Worm (Caenorhabditis elegans): ENCODE data around the gene aat-8.

The aat-8 gene

ce11 chrIV:3873706-3874105 lies 8.9 kb upstream of the aat-8 start, which contains the start of gene F37C4.5:
F37C4.5 (minus strand) TSS chrIV:3873806.
- TF ChIP-seq ceh-13 (GFP tag; optimal IDR thresholded peaks at IDR 0.05), result no peak
- no peak for TF ChIP-seq B0310.2 (tag; optimal IDR thresholded peaks at IDR 0.05)
- no peak for TF ChIP-seq hmg-4 (GFP tag; optimal IDR thresholded peaks at IDR 0.05)
- no peak for TF ChIP-seq aly-1 (tag; optimal IDR thresholded peaks at IDR 0.05)
- TF ChIP-seq hnd-1 (tag; optimal IDR thresholded peaks at IDR 0.05), result no peak
- no peak for TF ChIP-seq pes-1 (GFP tag; IDR thresholded peaks at IDR 0.05)
- no peak for TF ChIP-seq F13C5.2 (tag; optimal IDR thresholded peaks at IDR 0.05)
- TF ChIP-seq hmbx-1 (tag; optimal IDR thresholded peaks at IDR 0.05), result no peak
- TF ChIP-seq tra-4 (tag; optimal IDR thresholded peaks at IDR 0.05), result no peak
- no peak for TF ChIP-seq ceh-36 (tag; optimal IDR thresholded peaks at IDR 0.05)
- no peak for TF ChIP-seq tbx-37 (GFP tag; conservative IDR thresholded peaks at IDR 0.05)
- TF ChIP-seq flt-1 (GFP tag; IDR thresholded peaks at IDR 0.05), result no peak
- no peak for TF ChIP-seq ets-7 (tag; optimal IDR thresholded peaks at IDR 0.05)
- no peak for TF ChIP-seq ama-1 (optimal IDR thresholded peaks at IDR 0.05)
- no peak for TF ChIP-seq scrt-1 (GFP tag; IDR thresholded peaks at IDR 0.05)
- no peak for TF ChIP-seq sea-1 (GFP tag; conservative IDR thresholded peaks at IDR 0.05)
- no peak for TF ChIP-seq tbx-11 (GFP tag; IDR thresholded peaks at IDR 0.05)

DNA sequence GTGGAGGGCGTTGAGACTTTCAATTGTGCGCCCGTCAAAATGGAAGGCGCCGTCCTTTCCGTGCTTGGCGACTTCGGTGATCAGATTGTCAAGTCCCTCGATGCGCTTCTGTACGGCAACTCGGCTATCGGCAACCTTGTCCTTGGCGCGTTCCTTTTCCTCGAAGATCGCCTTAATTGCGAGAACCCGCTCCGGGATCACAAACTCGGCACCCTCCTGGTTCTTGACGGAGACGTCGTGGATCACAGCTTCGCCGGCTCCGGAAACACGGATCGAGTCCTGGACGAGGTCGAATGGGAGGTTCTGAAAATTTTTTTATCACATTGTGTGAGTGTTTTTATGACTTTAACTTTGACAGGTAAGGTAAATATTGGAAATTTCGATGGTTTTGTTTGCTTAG lies 8.4 kb upstream of the aat-8 start:
- TF ChIP-seq B0310.2 (tag; optimal IDR thresholded peaks at IDR 0.05) (no peak), hmbx-1 (tag; optimal IDR thresholded peaks at IDR 0.05) (no peak), ceh-36 (tag; optimal IDR thresholded peaks at IDR 0.05) (no peak), sea-1 (GFP tag; conservative IDR thresholded peaks at IDR 0.05) (no peak), ama-1 (optimal IDR thresholded peaks at IDR 0.05) (no peak), flt-1 (GFP tag; IDR thresholded peaks at IDR 0.05) (no peak), pes-1 (GFP tag; IDR thresholded peaks at IDR 0.05) (no peak), hmg-4 (GFP tag; optimal IDR thresholded peaks at IDR 0.05) (no peak), ets-7 (tag; optimal IDR thresholded peaks at IDR 0.05) (no peak), tbx-11 (GFP tag; IDR thresholded peaks at IDR 0.05) (no peak), tbx-37 (GFP tag; conservative IDR thresholded peaks at IDR 0.05) (no peak), tra-4 (tag; optimal IDR thresholded peaks at IDR 0.05) (no peak)

DNA sequence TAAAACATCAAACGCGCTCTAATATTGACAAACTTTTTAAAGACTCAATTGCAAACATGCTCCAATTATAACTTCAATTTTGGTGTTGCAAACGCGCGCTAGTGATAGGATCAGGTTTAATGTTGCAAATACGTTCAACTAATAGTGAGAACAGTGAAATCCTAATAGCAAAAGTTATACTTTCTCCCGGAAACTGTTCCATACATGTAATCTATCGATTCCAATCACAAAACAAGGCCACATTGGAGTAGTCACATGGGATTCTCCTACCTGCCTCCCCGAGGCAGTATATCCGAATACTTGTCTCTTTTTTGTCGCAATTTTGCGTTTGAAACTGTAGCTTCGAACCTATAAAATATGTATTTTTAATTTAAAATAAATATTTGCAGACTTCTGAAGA lies 5.0 kb upstream of the aat-8 start:
- TF ChIP-seq hmbx-1 (tag; optimal IDR thresholded peaks at IDR 0.05) (no peak), aly-1 (tag; optimal IDR thresholded peaks at IDR 0.05) (no peak), ets-7 (tag; optimal IDR thresholded peaks at IDR 0.05) (no peak), F13C5.2 (tag; optimal IDR thresholded peaks at IDR 0.05) (no peak), sea-1 (GFP tag; conservative IDR thresholded peaks at IDR 0.05) (no peak), ceh-13 (GFP tag; optimal IDR thresholded peaks at IDR 0.05) (no peak), ama-1 (optimal IDR thresholded peaks at IDR 0.05) (no peak), pes-1 (GFP tag; IDR thresholded peaks at IDR 0.05) (no peak), B0310.2 (tag; optimal IDR thresholded peaks at IDR 0.05) (no peak), hnd-1 (tag; optimal IDR thresholded peaks at IDR 0.05) (no peak), tra-4 (tag; optimal IDR thresholded peaks at IDR 0.05) (no peak), tbx-37 (GFP tag; conservative IDR thresholded peaks at IDR 0.05) (no peak), tbx-11 (GFP tag; IDR thresholded peaks at IDR 0.05) (no peak), flt-1 (GFP tag; IDR thresholded peaks at IDR 0.05) (no peak), scrt-1 (GFP tag; IDR thresholded peaks at IDR 0.05) (no peak), hmg-4 (GFP tag; optimal IDR thresholded peaks at IDR 0.05) (no peak), ceh-36 (tag; optimal IDR thresholded peaks at IDR 0.05) (no peak)

- TF ChIP-seq ceh-13 (GFP tag; optimal IDR thresholded peaks at IDR 0.05), result no peak
These were observed 2.4 kb upstream of the aat-8 start, which contains the start of gene F37C4.4 for ce11 chrIV:3867252-3867651. F37C4.4 (plus strand) TSS chrIV:3867309.

DNA sequence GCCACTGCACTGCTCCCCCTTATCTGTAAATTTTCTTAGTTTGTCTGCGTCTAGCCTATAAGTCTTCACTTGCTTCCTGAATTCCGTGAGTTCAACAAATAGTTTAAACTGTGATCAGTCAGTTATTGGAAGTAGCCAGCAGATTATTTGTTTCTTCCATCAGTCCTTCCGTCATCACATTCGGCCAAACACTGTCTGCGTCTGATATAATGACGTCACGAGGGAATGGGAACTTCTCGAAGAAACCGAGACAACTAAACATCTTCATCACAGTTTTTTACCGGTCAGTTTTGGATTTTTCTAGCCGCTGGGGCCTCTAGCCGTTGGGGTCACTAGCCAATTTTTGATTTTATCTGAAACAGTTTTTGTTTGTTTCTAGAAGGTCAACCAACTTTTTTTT lies 1.2 kb upstream of the aat-8 start:
- TF ChIP-seq B0310.2 (tag; optimal IDR thresholded peaks at IDR 0.05) (no peak), ceh-36 (tag; optimal IDR thresholded peaks at IDR 0.05) (no peak), F13C5.2 (tag; optimal IDR thresholded peaks at IDR 0.05) (no peak), sea-1 (GFP tag; conservative IDR thresholded peaks at IDR 0.05) (no peak), ama-1 (optimal IDR thresholded peaks at IDR 0.05) (no peak), hmbx-1 (tag; optimal IDR thresholded peaks at IDR 0.05) (no peak), tra-4 (tag; optimal IDR thresholded peaks at IDR 0.05) (no peak), scrt-1 (GFP tag; IDR thresholded peaks at IDR 0.05) (no peak), hmg-4 (GFP tag; optimal IDR thresholded peaks at IDR 0.05) (no peak), ets-7 (tag; optimal IDR thresholded peaks at IDR 0.05) (no peak), tbx-11 (GFP tag; IDR thresholded peaks at IDR 0.05) (no peak), aly-1 (tag; optimal IDR thresholded peaks at IDR 0.05) (no peak)

DNA sequence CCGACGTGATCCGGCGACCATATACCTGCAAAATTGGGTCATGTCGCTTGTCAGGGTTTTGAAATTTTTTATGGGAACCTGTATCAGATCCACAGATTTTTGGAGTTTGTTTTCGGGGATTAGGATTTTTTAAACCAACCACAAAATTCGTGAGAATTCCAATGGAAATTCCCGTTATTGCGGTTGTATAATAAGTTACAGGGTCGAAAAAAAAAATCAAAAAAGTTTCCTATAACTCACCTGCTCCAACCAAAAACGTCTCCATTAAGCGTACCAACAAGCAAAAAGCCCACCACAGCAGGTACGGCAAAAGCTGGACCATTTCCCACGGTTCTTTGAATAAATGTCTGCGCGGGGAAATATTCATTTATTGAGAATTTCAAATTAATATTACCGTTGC lies 1.9 kb downstream of the aat-8 start:
- TF ChIP-seq scrt-1 (GFP tag; IDR thresholded peaks at IDR 0.05) (no peak), F13C5.2 (tag; optimal IDR thresholded peaks at IDR 0.05) (no peak), ceh-13 (GFP tag; optimal IDR thresholded peaks at IDR 0.05) (no peak), ama-1 (optimal IDR thresholded peaks at IDR 0.05) (no peak), hmg-4 (GFP tag; optimal IDR thresholded peaks at IDR 0.05) (no peak), hmbx-1 (tag; optimal IDR thresholded peaks at IDR 0.05) (no peak), pes-1 (GFP tag; IDR thresholded peaks at IDR 0.05) (no peak), tbx-11 (GFP tag; IDR thresholded peaks at IDR 0.05) (no peak), ets-7 (tag; optimal IDR thresholded peaks at IDR 0.05) (no peak), tra-4 (tag; optimal IDR thresholded peaks at IDR 0.05) (no peak)

DNA sequence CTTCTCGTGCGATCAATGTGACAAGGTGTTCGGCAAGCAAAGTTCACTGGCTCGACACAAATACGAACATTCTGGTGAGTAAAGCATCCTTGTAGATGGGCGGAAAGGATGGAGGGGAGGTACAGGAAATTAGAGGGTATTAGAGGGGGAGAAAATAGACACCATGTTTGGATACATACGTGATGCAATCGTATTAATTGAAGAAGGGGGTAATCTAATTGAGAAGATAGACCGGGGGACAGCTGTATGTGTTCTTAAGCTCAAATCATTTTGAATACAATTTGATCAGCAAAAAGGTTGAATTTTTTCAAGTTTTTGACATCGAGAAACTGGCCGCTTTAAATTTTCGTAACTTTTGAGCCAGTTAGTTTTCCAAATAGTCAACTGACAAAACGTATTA lies 4.4 kb downstream of the aat-8 start:
- TF ChIP-seq ets-7 (tag; optimal IDR thresholded peaks at IDR 0.05) (no peak), ceh-13 (GFP tag; optimal IDR thresholded peaks at IDR 0.05) (no peak), ama-1 (optimal IDR thresholded peaks at IDR 0.05) (no peak), hnd-1 (tag; optimal IDR thresholded peaks at IDR 0.05) (no peak), pes-1 (GFP tag; IDR thresholded peaks at IDR 0.05) (no peak), hmbx-1 (tag; optimal IDR thresholded peaks at IDR 0.05) (no peak), aly-1 (tag; optimal IDR thresholded peaks at IDR 0.05) (no peak), tbx-11 (GFP tag; IDR thresholded peaks at IDR 0.05) (no peak), flt-1 (GFP tag; IDR thresholded peaks at IDR 0.05) (no peak), ceh-36 (tag; optimal IDR thresholded peaks at IDR 0.05) (no peak), F13C5.2 (tag; optimal IDR thresholded peaks at IDR 0.05) (no peak), scrt-1 (GFP tag; IDR thresholded peaks at IDR 0.05) (no peak), B0310.2 (tag; optimal IDR thresholded peaks at IDR 0.05) (no peak), tra-4 (tag; optimal IDR thresholded peaks at IDR 0.05) (no peak), hmg-4 (GFP tag; optimal IDR thresholded peaks at IDR 0.05) (no peak), tbx-37 (GFP tag; conservative IDR thresholded peaks at IDR 0.05) (no peak)

Measured in whole organism, early embryonic.